Worm (Caenorhabditis elegans) whole organism, L4 larva: Measurements from ENCODE around the gene zag-1.

Experiments used
- F26F4.8 ChIP-seq: fragments of 200-800 bp; sonication (Bioruptor generic); conservative IDR thresholded peaks from 2 replicates; pipeline ENCODE4 v1.3.6; 2022; ENCODE audit warnings: missing genetic modification characterization, missing compliant biosample characterization
- aly-2 ChIP-seq: sonication (generic microtip); optimal IDR thresholded peaks from 2 replicates; lab custom pipeline; 2018; ENCODE audit warnings: missing biosample characterization, missing genetic modification characterization
- daf-8 ChIP-seq: fragments of 200-800 bp; sonication (Bioruptor generic); IDR thresholded peaks from 2 replicates; pipeline ENCODE4 v1.3.6; 2022; ENCODE audit warnings: missing genetic modification characterization, missing compliant biosample characterization
- egl-43 ChIP-seq: fragments of 200-800 bp; sonication (Bioruptor generic); IDR thresholded peaks from 2 replicates; pipeline ENCODE4 v1.3.6; 2022; ENCODE audit warnings: missing genetic modification reagents, missing genetic modification characterization, missing compliant biosample characterization
- lin-39 ChIP-seq: fragments of 150-350 bp; optimal IDR thresholded peaks from 2 replicates; lab custom pipeline; 2014; ENCODE audit warnings: missing biosample characterization, missing genetic modification reagents, missing genetic modification characterization
- lsy-2 ChIP-seq, 2 experiments: fragments of 150-350 bp in 1 of 2; sonication (generic microtip) in 1 of 2; optimal IDR thresholded peaks; 2 replicates each; lab custom pipeline; 2014 to 2017; ENCODE audit warnings: missing biosample characterization in 2 of 2, missing genetic modification characterization in 2 of 2
- madf-5 ChIP-seq, 2 experiments: fragments of 200-800 bp; sonication (Bioruptor generic); IDR thresholded peaks; 2 replicates each; pipeline ENCODE4 v1.3.6; 2022; ENCODE audit warnings: missing compliant biosample characterization in 2 of 2, missing genetic modification characterization in 2 of 2
- mxl-3 ChIP-seq: fragments of 200-800 bp; sonication (Bioruptor generic); optimal IDR thresholded peaks from 2 replicates; lab custom pipeline; 2018; ENCODE audit warnings: mild to moderate bottlenecking, missing genetic modification characterization, missing compliant biosample characterization
- nhr-6 ChIP-seq: fragments of 150-350 bp; optimal IDR thresholded peaks from 2 replicates; lab custom pipeline; 2014; ENCODE audit warnings: missing biosample characterization, missing genetic modification characterization
- pqm-1 ChIP-seq: sonication (generic microtip); optimal IDR thresholded peaks from 2 replicates; lab custom pipeline; 2017; ENCODE audit warnings: missing biosample characterization, missing genetic modification characterization
- rbr-2 ChIP-seq: sonication (generic microtip); optimal IDR thresholded peaks from 2 replicates; lab custom pipeline; 2016; ENCODE audit warnings: missing genotype, missing genetic modification characterization, missing compliant biosample characterization
- snpc-1.2 ChIP-seq: fragments of 200-800 bp; sonication (Bioruptor generic); IDR thresholded peaks from 2 replicates; pipeline ENCODE4 v1.3.6; 2022; ENCODE audit warnings: missing genetic modification reagents, missing genetic modification characterization, missing compliant biosample characterization
- zip-11 ChIP-seq: fragments of 200-800 bp; sonication (Bioruptor generic); IDR thresholded peaks from 2 replicates; pipeline ENCODE4 v1.3.6; 2022; ENCODE audit warnings: missing genetic modification characterization, missing compliant biosample characterization
- ztf-11 ChIP-seq: fragments of 150-350 bp; optimal IDR thresholded peaks from 2 replicates; lab custom pipeline; 2014; ENCODE audit warnings: missing biosample characterization, missing genetic modification characterization

ce11 chrIV:3832040-3832439 lies 23.6 kb upstream of the zag-1 start:
- TF ChIP-seq F26F4.8 (GFP tag; lab: Robert Waterston, UW): no peak
- TF ChIP-seq lin-39: no peak
- no peak for TF ChIP-seq zip-11
- no peak for TF ChIP-seq mxl-3 (GFP tag; lab: Kevin White, UChicago)
- TF ChIP-seq lsy-2 (tag; optimal IDR thresholded peaks at IDR 0.05; lab: Kevin White, UChicago): no peak
- no peak for TF ChIP-seq pqm-1 (tag; lab: Kevin White, UChicago)
- no peak for TF ChIP-seq snpc-1.2 (GFP tag; lab: Robert Waterston, UW)
- no peak for TF ChIP-seq egl-43 (GFP tag; lab: Robert Waterston, UW)
- TF ChIP-seq rbr-2 (tag; lab: Kevin White, UChicago): no peak
- TF ChIP-seq ztf-11: no peak
- TF ChIP-seq aly-2 (tag; lab: Kevin White, UChicago): no peak
- no peak for TF ChIP-seq nhr-6 (tag; lab: Kevin White, UChicago)
- TF ChIP-seq madf-5 (GFP tag; IDR thresholded peaks at IDR 0.05; lab: Robert Waterston, UW): no peak
- no peak for TF ChIP-seq daf-8
